Fruit fly (Drosophila melanogaster): ENCODE results near the gene RpLP1.

DNA sequence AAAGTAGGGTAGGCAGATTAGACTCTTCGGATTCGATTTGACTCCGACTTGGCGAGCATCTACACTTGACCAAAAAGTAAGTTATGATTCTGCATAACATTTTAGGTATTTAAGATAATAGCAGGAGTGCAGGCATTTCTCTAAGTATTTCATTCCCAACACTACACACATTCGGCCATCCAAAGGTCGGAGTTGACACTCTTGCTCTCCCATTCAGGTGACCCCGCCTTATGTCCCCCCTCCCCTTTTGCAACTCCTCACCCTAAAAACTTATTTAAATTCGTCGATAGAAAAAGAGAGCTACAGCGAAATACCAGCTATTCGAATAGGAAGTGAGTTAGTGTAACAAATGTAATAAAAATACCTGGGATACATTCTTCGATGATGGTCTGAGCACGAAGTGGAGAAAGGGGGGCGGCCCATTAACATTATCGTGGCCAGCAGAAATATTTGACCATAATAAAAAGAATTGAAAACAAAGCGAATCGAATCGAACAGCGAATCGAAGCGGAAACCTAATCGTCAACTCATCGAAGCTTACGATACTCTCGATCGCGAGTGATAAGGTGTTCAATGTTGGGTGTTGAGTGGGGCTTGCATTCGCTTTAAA lies 8.7 kb downstream of the RpLP1 start:
- no peak for TF ChIP-seq bab1 (GFP tag; optimal IDR thresholded peaks at IDR 0.05)
- TF ChIP-seq CG5204 (GFP tag; optimal IDR thresholded peaks at IDR 0.05): no peak
- no peak for TF ChIP-seq kay (GFP tag; ENCODE audit: borderline replicate concordance)
- TF ChIP-seq cnc (optimal IDR thresholded peaks at IDR 0.05): no peak
- no peak for TF ChIP-seq CG1620 (GFP tag; optimal IDR thresholded peaks at IDR 0.05)
- no peak for TF ChIP-seq CG12768 (GFP tag; optimal IDR thresholded peaks at IDR 0.05)
- no peak for TF ChIP-seq Clk (GFP tag; optimal IDR thresholded peaks at IDR 0.05)
- no peak for TF ChIP-seq CG11617 (GFP tag; optimal IDR thresholded peaks at IDR 0.05)
- no peak for TF ChIP-seq CG7045 (GFP tag; optimal IDR thresholded peaks at IDR 0.05)
- no peak for TF ChIP-seq Crg-1 (GFP tag; optimal IDR thresholded peaks at IDR 0.05)
- TF ChIP-seq cic (GFP tag; optimal IDR thresholded peaks at IDR 0.05): no peak
- TF ChIP-seq ovo (GFP tag; optimal IDR thresholded peaks at IDR 0.05): no peak
- no peak for TF ChIP-seq CG7101 (tag; optimal IDR thresholded peaks at IDR 0.05)
- TF ChIP-seq Mnt (GFP tag; optimal IDR thresholded peaks at IDR 0.05): no peak

Measured in whole organism, adult.